Fruit fly (Drosophila melanogaster) whole organism, embryonic: ENCODE results near the gene CG6356.

ENCODE experiments used
- Ada2b ChIP-seq: fragments of 200-800 bp; sonication (Bioruptor generic); IDR thresholded peaks from 2 replicates; pipeline ENCODE4 v1.3.6; 2022; ENCODE audit warnings: missing biosample characterization, missing genetic modification characterization
- Bteb2 ChIP-seq: fragments of 200-800 bp; sonication (Bioruptor generic); optimal IDR thresholded peaks from 2 replicates; lab custom pipeline; 2016; ENCODE audit warnings: missing biosample characterization, missing genetic modification characterization
- CG10462 ChIP-seq: fragments of 200-800 bp; sonication (Bioruptor generic); optimal IDR thresholded peaks from 2 replicates; lab custom pipeline; 2016; ENCODE audit warnings: missing biosample characterization, missing genetic modification characterization
- CG11085 ChIP-seq: fragments of 200-800 bp; sonication (Bioruptor generic); IDR thresholded peaks from 2 replicates; pipeline ENCODE4 v1.3.6; 2022; ENCODE audit warnings: missing biosample characterization, missing genetic modification characterization
- CG11398 ChIP-seq: fragments of 200-800 bp; sonication (Bioruptor generic); optimal IDR thresholded peaks from 2 replicates; lab custom pipeline; 2016; ENCODE audit warnings: missing biosample characterization, missing genetic modification characterization
- CG11456 ChIP-seq: fragments of 200-800 bp; sonication (Bioruptor generic); IDR thresholded peaks from 3 replicates; pipeline ENCODE4 v1.3.6; 2022; ENCODE audit warnings: missing biosample characterization, missing genetic modification characterization
- CG11504 ChIP-seq: fragments of 200-800 bp; sonication (Bioruptor generic); optimal IDR thresholded peaks from 3 replicates; lab custom pipeline; 2019; ENCODE audit warnings: missing biosample characterization, mild to moderate bottlenecking, missing genetic modification characterization, moderate library complexity
- CG13296 ChIP-seq: fragments of 200-800 bp; sonication (Bioruptor generic); optimal IDR thresholded peaks from 3 replicates; lab custom pipeline; 2018; ENCODE audit warnings: missing biosample characterization, mild to moderate bottlenecking, missing genetic modification characterization
- CG15269 ChIP-seq: fragments of 200-800 bp; sonication (Bioruptor generic); optimal IDR thresholded peaks from 2 replicates; lab custom pipeline; 2018; ENCODE audit warnings: missing biosample characterization, mild to moderate bottlenecking, missing genetic modification characterization, moderate library complexity
- CG1603 ChIP-seq: fragments of 200-800 bp; sonication (Bioruptor generic); optimal IDR thresholded peaks from 2 replicates; lab custom pipeline; 2019; ENCODE audit warnings: missing biosample characterization, mild to moderate bottlenecking, missing genetic modification characterization, moderate library complexity
- CG16779 ChIP-seq: fragments of 200-800 bp; sonication (Bioruptor generic); IDR thresholded peaks from 2 replicates; pipeline ENCODE4 v1.3.6; 2022; ENCODE audit warnings: missing biosample characterization, missing genetic modification characterization
- CG17802 ChIP-seq: fragments of 200-800 bp; sonication (Bioruptor generic); optimal IDR thresholded peaks from 2 replicates; lab custom pipeline; 2018; ENCODE audit warnings: missing biosample characterization, mild to moderate bottlenecking, missing genetic modification characterization, moderate library complexity
- CG32772 ChIP-seq: fragments of 200-800 bp; sonication (Bioruptor generic); IDR thresholded peaks from 2 replicates; pipeline ENCODE4 v1.3.6; 2022; ENCODE audit warnings: missing biosample characterization, missing genetic modification characterization
- CG4730 ChIP-seq: fragments of 200-800 bp; sonication (Bioruptor generic); IDR thresholded peaks from 2 replicates; pipeline ENCODE4 v1.3.6; 2022; ENCODE audit warnings: missing biosample characterization, missing genetic modification characterization
- CG5245 ChIP-seq: fragments of 200-800 bp; sonication (Bioruptor generic); optimal IDR thresholded peaks from 3 replicates; lab custom pipeline; 2016; ENCODE audit warnings: missing biosample characterization, missing genetic modification characterization
- CG5953 ChIP-seq: fragments of 200-800 bp; sonication (Bioruptor generic); IDR thresholded peaks from 2 replicates; pipeline ENCODE4 v1.3.6; 2022; ENCODE audit warnings: missing biosample characterization, missing genetic modification characterization
- CG6813 ChIP-seq: fragments of 200-800 bp; sonication (Bioruptor generic); optimal IDR thresholded peaks from 2 replicates; lab custom pipeline; 2017; ENCODE audit warnings: missing biosample characterization, missing genetic modification characterization, mild to moderate bottlenecking, moderate library complexity, missing genetic modification reagents
- CG7372 ChIP-seq: fragments of 200-800 bp; sonication (Bioruptor generic); IDR thresholded peaks from 2 replicates; pipeline ENCODE4 v1.3.6; 2022; ENCODE audit warnings: missing biosample characterization, missing genetic modification characterization
- CG7745 ChIP-seq: fragments of 200-800 bp; sonication (Bioruptor generic); optimal IDR thresholded peaks from 2 replicates; lab custom pipeline; 2018; ENCODE audit warnings: missing biosample characterization, mild to moderate bottlenecking, missing genetic modification characterization, moderate library complexity
- CG8290 ChIP-seq, 3 experiments: fragments of 200-800 bp; sonication (Bioruptor generic); optimal IDR thresholded peaks; 2 replicates each; lab custom pipeline; 2016 to 2019; ENCODE audit warnings: missing biosample characterization in 3 of 3, missing genetic modification characterization in 3 of 3, mild to moderate bottlenecking in 2 of 3, moderate library complexity in 1 of 3
- CG8478 ChIP-seq: fragments of >200 bp; optimal IDR thresholded peaks from 2 replicates; lab custom pipeline; 2018
- CG9437 ChIP-seq: fragments of 200-800 bp; sonication (Bioruptor generic); optimal IDR thresholded peaks from 2 replicates; lab custom pipeline; 2018; ENCODE audit warnings: missing biosample characterization, mild to moderate bottlenecking, missing genetic modification characterization
- CG9876 ChIP-seq: fragments of 200-800 bp; sonication (Bioruptor generic); optimal IDR thresholded peaks from 2 replicates; lab custom pipeline; 2016; ENCODE audit warnings: missing biosample characterization, missing genetic modification characterization
- CkIIα-i1 ChIP-seq: fragments of 200-800 bp; sonication (Bioruptor generic); IDR thresholded peaks from 2 replicates; pipeline ENCODE4 v1.3.6; 2022; ENCODE audit warnings: missing biosample characterization, missing genetic modification characterization
- Dll ChIP-seq: fragments of 200-800 bp; sonication (Bioruptor generic); IDR thresholded peaks from 4 replicates; pipeline ENCODE4 v1.3.6; 2022; ENCODE audit warnings: missing biosample characterization, missing genetic modification characterization; ENCODE audit not compliant: partially characterized antibody
- Drgx ChIP-seq: fragments of 200-800 bp; sonication (Bioruptor generic); IDR thresholded peaks from 2 replicates; pipeline ENCODE4 v1.3.6; 2022; ENCODE audit warnings: missing biosample characterization, missing genetic modification characterization
- Elba2 ChIP-seq: fragments of 200-800 bp; sonication (Bioruptor generic); optimal IDR thresholded peaks from 3 replicates; lab custom pipeline; 2016; ENCODE audit warnings: missing biosample characterization, missing genetic modification characterization
- HLH4C ChIP-seq: fragments of 200-800 bp; sonication (Bioruptor generic); IDR thresholded peaks from 3 replicates; pipeline ENCODE4 v1.3.6; 2022; ENCODE audit warnings: missing biosample characterization, missing genetic modification characterization; ENCODE audit not compliant: partially characterized antibody
- HLHmδ ChIP-seq: fragments of 200-800 bp; sonication (Bioruptor generic); optimal IDR thresholded peaks from 2 replicates; lab custom pipeline; 2018; ENCODE audit warnings: missing biosample characterization, mild to moderate bottlenecking, missing genetic modification characterization, moderate library complexity
- MTF-1 ChIP-seq: fragments of 200-800 bp; sonication (Bioruptor generic); optimal IDR thresholded peaks from 2 replicates; lab custom pipeline; 2018; ENCODE audit warnings: missing biosample characterization, mild to moderate bottlenecking, missing genetic modification characterization, borderline replicate concordance
- Meics ChIP-seq: fragments of 200-800 bp; sonication (Bioruptor generic); optimal IDR thresholded peaks from 2 replicates; lab custom pipeline; 2017; ENCODE audit warnings: missing biosample characterization, mild to moderate bottlenecking, missing genetic modification characterization
- Mes4 ChIP-seq: fragments of 200-800 bp; sonication (Bioruptor generic); optimal IDR thresholded peaks from 2 replicates; lab custom pipeline; 2016; ENCODE audit warnings: missing biosample characterization, missing genetic modification characterization
- Sox100B ChIP-seq: fragments of 200-800 bp; sonication (Bioruptor generic); optimal IDR thresholded peaks from 3 replicates; lab custom pipeline; 2018; ENCODE audit warnings: missing biosample characterization, mild to moderate bottlenecking, missing genetic modification characterization
- bigmax ChIP-seq: fragments of 200-800 bp; sonication (Bioruptor generic); optimal IDR thresholded peaks from 2 replicates; lab custom pipeline; 2018; ENCODE audit warnings: missing biosample characterization, mild to moderate bottlenecking, missing genetic modification characterization
- cato ChIP-seq: fragments of 200-800 bp; sonication (Bioruptor generic); optimal IDR thresholded peaks from 2 replicates; lab custom pipeline; 2016; ENCODE audit warnings: missing biosample characterization, missing genetic modification characterization, borderline replicate concordance
- ci ChIP-seq: fragments of 200-800 bp; sonication (Bioruptor generic); IDR thresholded peaks from 3 replicates; pipeline ENCODE4 v1.3.6; 2022; ENCODE audit warnings: missing biosample characterization, missing genetic modification characterization
- dan ChIP-seq: fragments of 200-800 bp; sonication (Bioruptor generic); IDR thresholded peaks from 2 replicates; pipeline ENCODE4 v1.3.6; 2022; ENCODE audit warnings: missing biosample characterization, missing genetic modification characterization
- ftz-f1 ChIP-seq: fragments of 200-800 bp; sonication (Bioruptor generic); optimal IDR thresholded peaks from 2 replicates; lab custom pipeline; 2016; ENCODE audit warnings: missing biosample characterization, missing genetic modification characterization
- gsb-n ChIP-seq: fragments of 200-800 bp; sonication (Bioruptor generic); optimal IDR thresholded peaks from 3 replicates; lab custom pipeline; 2018; ENCODE audit warnings: missing biosample characterization, mild to moderate bottlenecking, missing genetic modification characterization
- jumu ChIP-seq: fragments of 200-800 bp; sonication (Bioruptor generic); optimal IDR thresholded peaks from 3 replicates; lab custom pipeline; 2016; ENCODE audit warnings: missing biosample characterization, missing genetic modification characterization
- pfk ChIP-seq: fragments of 200-800 bp; sonication (Bioruptor generic); optimal IDR thresholded peaks from 2 replicates; lab custom pipeline; 2018; ENCODE audit warnings: missing biosample characterization, mild to moderate bottlenecking, missing genetic modification characterization, moderate library complexity
- sd ChIP-seq: fragments of 200-800 bp; sonication (Bioruptor generic); optimal IDR thresholded peaks from 3 replicates; lab custom pipeline; 2018; ENCODE audit warnings: missing biosample characterization, mild to moderate bottlenecking, missing genetic modification characterization, moderate library complexity
- sens ChIP-seq: fragments of 200-800 bp; sonication (Bioruptor generic); peaks from one replicate; lab custom pipeline; 2016; ENCODE audit warnings: missing biosample characterization, missing genetic modification characterization
- tna ChIP-seq: fragments of 200-800 bp; sonication (Bioruptor generic); IDR thresholded peaks from 2 replicates; pipeline ENCODE4 v1.3.6; 2022; ENCODE audit warnings: missing biosample characterization, missing genetic modification characterization; ENCODE audit not compliant: partially characterized antibody
- toy ChIP-seq: fragments of 200-800 bp; sonication (Bioruptor generic); IDR thresholded peaks from 2 replicates; pipeline ENCODE4 v1.3.6; 2022; ENCODE audit warnings: missing biosample characterization, missing genetic modification characterization
- ttk ChIP-seq: fragments of 200-800 bp; sonication (Bioruptor generic); IDR thresholded peaks from 2 replicates; pipeline ENCODE4 v2.1.2; 2022; ENCODE audit warnings: missing biosample characterization, missing genetic modification characterization
- twi ChIP-seq: fragments of 200-800 bp; optimal IDR thresholded peaks from 2 replicates; lab custom pipeline; 2019; ENCODE audit warnings: missing biosample characterization, mild to moderate bottlenecking, missing genetic modification characterization, moderate library complexity
- vvl ChIP-seq: fragments of 200-800 bp; sonication (Bioruptor generic); IDR thresholded peaks from 2 replicates; pipeline ENCODE4 v1.3.6; 2022; ENCODE audit warnings: missing biosample characterization, missing genetic modification characterization
- yki ChIP-seq: fragments of >200 bp; optimal IDR thresholded peaks from 3 replicates; lab custom pipeline; 2018
- zen ChIP-seq: fragments of 200-800 bp; sonication (Bioruptor generic); optimal IDR thresholded peaks from 3 replicates; lab custom pipeline; 2018; ENCODE audit warnings: missing biosample characterization, mild to moderate bottlenecking, missing genetic modification characterization, moderate library complexity

The CG6356 gene

DNA sequence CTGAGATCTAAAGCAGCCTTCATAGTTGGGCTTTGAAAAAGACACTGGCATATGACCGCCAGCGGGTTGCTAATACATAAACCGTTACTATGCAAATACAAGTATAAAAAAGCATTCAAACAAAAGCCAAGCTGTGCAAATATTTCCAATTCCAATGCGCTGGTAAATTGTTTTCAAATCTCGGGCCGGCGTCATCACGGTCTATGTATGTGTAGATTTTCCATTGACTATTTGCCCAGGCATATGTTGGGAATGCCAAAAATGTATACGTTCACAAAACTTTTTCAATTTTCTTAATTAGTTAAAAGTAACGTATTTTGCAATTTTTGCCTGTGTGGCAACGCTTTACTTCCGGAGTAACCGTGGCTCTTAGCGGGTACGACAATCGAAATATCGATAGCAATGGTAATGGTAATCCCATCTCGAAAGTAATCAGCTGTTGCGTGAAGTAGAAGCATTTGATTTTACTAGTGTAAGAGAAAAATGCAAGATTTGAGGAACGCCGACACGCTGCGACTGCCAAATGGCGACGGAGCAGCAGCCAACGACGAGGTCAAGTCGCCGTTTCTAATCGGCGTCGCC lies 6.1 kb downstream of the CG6356 start, which contains the start of the genes CG34290 and Uck (continued):
- 0 out of 2 replicates have a peak, but pooled peaks have one; percentile 34 for TF ChIP-seq CG7372 (GFP tag; lab: Robert Waterston, UW)
- TF ChIP-seq Ada2b (GFP tag; lab: Robert Waterston, UW): peak; percentile 39; the same call in 1 of the 2 replicates
- TF ChIP-seq ftz-f1 (GFP tag; lab: Kevin White, UChicago): peak; percentile 40
- no peak for TF ChIP-seq Elba2 (GFP tag; lab: Kevin White, UChicago)
- TF ChIP-seq sd (tag; lab: Kevin White, UChicago): peak; percentile 42
- peak; percentile 69 for TF ChIP-seq CG15269 (tag; lab: Kevin White, UChicago)
- TF ChIP-seq CG8290 (GFP tag; optimal IDR thresholded peaks at IDR 0.05; lab: Kevin White, UChicago): peak; percentile 42
- peak; percentile 41 to 89 for TF ChIP-seq CG8290 (tag; optimal IDR thresholded peaks at IDR 0.05; lab: Kevin White, UChicago)
- peak; percentile 64 for TF ChIP-seq HLHmδ
- peak; percentile 88 for TF ChIP-seq vvl (GFP tag; lab: Robert Waterston, UW)
- TF ChIP-seq CG11456: peak; percentile 76; the same call in 2 of the 3 replicates
- TF ChIP-seq HLH4C (GFP tag; lab: Robert Waterston, UW): peak; percentile 70
- TF ChIP-seq CG11085: peak; percentile 59; the same call in 1 of the 2 replicates
- peak; percentile 90 for TF ChIP-seq sens (GFP tag; lab: Kevin White, UChicago)
- peak; percentile 79 for TF ChIP-seq Sox100B (GFP tag; lab: Kevin White, UChicago)
- TF ChIP-seq Dll (GFP tag; lab: Robert Waterston, UW): peak; percentile 89
- TF ChIP-seq dan: no peak
- TF ChIP-seq CG5953 (GFP tag; lab: Robert Waterston, UW): peak; percentile 48; the same call in 1 of the 2 replicates
- 0 out of 2 replicates have a peak, but pooled peaks have one; percentile 14 for TF ChIP-seq CG32772 (GFP tag; lab: Robert Waterston, UW)
- TF ChIP-seq CG6813 (GFP tag; lab: Kevin White, UChicago): peak; percentile 81
- TF ChIP-seq CG9437 (GFP tag; lab: Kevin White, UChicago): peak; percentile 72
- TF ChIP-seq CG17802 (tag; lab: Kevin White, UChicago): peak; percentile 65
- peak; percentile 44 for TF ChIP-seq ttk (GFP tag; lab: Robert Waterston, UW)
- no peak for TF ChIP-seq Drgx (GFP tag; lab: Robert Waterston, UW)
- TF ChIP-seq pfk (GFP tag; lab: Kevin White, UChicago): peak; percentile 70
- TF ChIP-seq Meics (GFP tag; lab: Kevin White, UChicago): peak; percentile 90
- TF ChIP-seq CG8478 (lab: Kevin White, UChicago): no peak
- no peak for TF ChIP-seq cato
- no peak; the same call in 1 of the 2 replicates for TF ChIP-seq CG16779 (GFP tag; lab: Robert Waterston, UW)
- TF ChIP-seq CG1603 (tag; lab: Kevin White, UChicago): peak; percentile 90
- no peak for TF ChIP-seq CG4730
- TF ChIP-seq toy (GFP tag; lab: Robert Waterston, UW): no peak
- TF ChIP-seq MTF-1: peak; percentile 89
- no peak for TF ChIP-seq CkIIα-i1 (GFP tag; lab: Robert Waterston, UW)
- peak; percentile 62 for TF ChIP-seq twi
- TF ChIP-seq CG13296: peak; percentile 87
- TF ChIP-seq jumu (GFP tag; lab: Kevin White, UChicago): peak; percentile 13
- no peak for TF ChIP-seq CG7745 (tag; lab: Kevin White, UChicago)
- no peak for TF ChIP-seq CG10462
- TF ChIP-seq tna: peak; percentile 43
- peak; percentile 64 for TF ChIP-seq bigmax (GFP tag; lab: Kevin White, UChicago)
- no peak for TF ChIP-seq yki (lab: Kevin White, UChicago)
- TF ChIP-seq CG11504: peak; percentile 71
- TF ChIP-seq ci (GFP tag; lab: Robert Waterston, UW): peak; percentile 94
- peak; percentile 50 for TF ChIP-seq gsb-n (tag; lab: Kevin White, UChicago)
- TF ChIP-seq Bteb2 (GFP tag; lab: Kevin White, UChicago): peak; percentile 82
- TF ChIP-seq CG9876: peak; percentile 72
- TF ChIP-seq zen (tag; lab: Kevin White, UChicago): peak; percentile 86
- peak; percentile 48 for TF ChIP-seq CG5245
- TF ChIP-seq Mes4 (GFP tag; lab: Kevin White, UChicago): peak; percentile 77
- peak; percentile 79 for TF ChIP-seq CG11398 (GFP tag; lab: Kevin White, UChicago)
